Worm (Caenorhabditis elegans): ENCODE data around the gene zag-1.

DNA sequence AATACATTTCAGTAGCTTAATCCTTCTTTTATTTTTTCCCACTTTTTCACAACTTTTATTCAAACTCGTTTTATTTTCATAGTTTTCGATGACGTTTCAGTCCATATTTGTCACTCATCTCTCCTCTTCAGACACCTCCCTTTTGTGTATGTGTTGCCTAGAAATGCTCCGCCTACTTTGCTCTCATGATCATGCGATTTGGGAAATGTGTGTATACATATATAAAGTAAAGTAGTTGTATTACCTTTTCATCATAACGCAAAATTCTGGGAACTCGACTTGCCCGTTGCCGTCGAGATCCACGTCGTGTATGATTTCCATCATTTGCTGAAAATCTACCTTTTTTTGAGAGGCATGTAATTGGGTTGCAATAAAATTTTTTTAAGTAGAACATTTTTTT, 23.6 kb upstream of the zag-1 start:
- no peak for TF ChIP-seq lin-54 (GFP tag; optimal IDR thresholded peaks at IDR 0.05)
- TF ChIP-seq lsl-1 (GFP tag; optimal IDR thresholded peaks at IDR 0.05), result no peak
- TF ChIP-seq ceh-79 (tag; optimal IDR thresholded peaks at IDR 0.05), result no peak
- TF ChIP-seq K12H6.12 (tag; optimal IDR thresholded peaks at IDR 0.05), result no peak
- TF ChIP-seq snpc-1.1 (tag; optimal IDR thresholded peaks at IDR 0.05; ENCODE audit: insufficient read depth), result no peak
- no peak for TF ChIP-seq nhr-179 (tag; optimal IDR thresholded peaks at IDR 0.05)
- TF ChIP-seq snpc-3.4 (tag; optimal IDR thresholded peaks at IDR 0.05), result no peak

Measured in whole organism, young adult.